Fruit fly (Drosophila melanogaster) whole organism, embryonic: ENCODE results near the gene CG14022.

Experiments used
- CG14860 ChIP-seq: fragments of 200-800 bp; sonication (Bioruptor generic); IDR thresholded peaks from 3 replicates; pipeline ENCODE4 v1.3.6; 2022; ENCODE audit warnings: missing biosample characterization, missing genetic modification characterization; ENCODE audit not compliant: partially characterized antibody
- CG30403 ChIP-seq: fragments of 200-800 bp; sonication (Bioruptor generic); optimal IDR thresholded peaks from 3 replicates; lab custom pipeline; 2016; ENCODE audit warnings: missing biosample characterization, missing genetic modification characterization
- Meics ChIP-seq: fragments of 200-800 bp; sonication (Bioruptor generic); optimal IDR thresholded peaks from 2 replicates; lab custom pipeline; 2017; ENCODE audit warnings: missing biosample characterization, mild to moderate bottlenecking, missing genetic modification characterization
- dmrt99B ChIP-seq: fragments of 200-800 bp; sonication (Bioruptor generic); optimal IDR thresholded peaks from 2 replicates; lab custom pipeline; 2018; ENCODE audit warnings: missing biosample characterization, mild to moderate bottlenecking, missing genetic modification characterization, moderate library complexity
- esg ChIP-seq: fragments of 200-800 bp; sonication (Bioruptor generic); conservative IDR thresholded peaks from 2 replicates; pipeline ENCODE4 v1.3.6; 2022; ENCODE audit warnings: missing biosample characterization, missing genetic modification characterization
- luna ChIP-seq: fragments of 200-800 bp; sonication (Bioruptor generic); optimal IDR thresholded peaks from 2 replicates; lab custom pipeline; 2016; ENCODE audit warnings: missing biosample characterization, missing genetic modification characterization
- tna ChIP-seq: fragments of 200-800 bp; sonication (Bioruptor generic); IDR thresholded peaks from 2 replicates; pipeline ENCODE4 v1.3.6; 2022; ENCODE audit warnings: missing biosample characterization, missing genetic modification characterization; ENCODE audit not compliant: partially characterized antibody

DNA sequence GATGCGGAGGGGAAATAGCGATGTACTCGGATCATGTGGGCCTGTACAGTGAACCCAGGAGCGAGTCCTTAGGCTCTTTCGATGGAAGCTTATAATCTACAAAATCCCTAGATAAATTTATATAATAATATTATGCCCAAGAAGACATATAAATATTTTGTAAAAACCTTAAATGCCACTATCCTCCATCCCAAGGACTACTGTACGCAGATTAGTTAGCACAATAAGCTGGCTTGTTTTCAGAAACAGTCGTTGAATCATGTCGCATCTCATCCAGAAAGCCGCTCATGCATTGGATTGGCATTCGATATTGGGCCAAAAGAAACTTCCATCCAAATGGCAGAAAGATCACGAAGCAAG lies 40.4 kb downstream of the CG14022 start:
- TF ChIP-seq CG30403, result no peak
- TF ChIP-seq esg (GFP tag; lab: Robert Waterston, UW), result no peak
- TF ChIP-seq luna (GFP tag; lab: Kevin White, UChicago), result no peak
- TF ChIP-seq Meics (GFP tag; lab: Kevin White, UChicago), result no peak
- no peak for TF ChIP-seq CG14860 (GFP tag; lab: Robert Waterston, UW)
- no peak for TF ChIP-seq tna
- no peak for TF ChIP-seq dmrt99B (tag; lab: Kevin White, UChicago)
